Fruit fly (Drosophila melanogaster): ENCODE measurements around the gene Nbr.
A peak's percentile ranks its signal among the peaks of the same experiment; 100 is the strongest.

The Nbr gene

dm6 chr2L:21158554-21158953 lies 4.3 kb downstream of the Nbr start, which contains the start of the genes Coq3 and Pld3 (continued):
- TF ChIP-seq CG8388 (GFP tag; optimal IDR thresholded peaks at IDR 0.05) = peak; percentile 75
- peak; percentile 8 for TF ChIP-seq da (GFP tag; optimal IDR thresholded peaks at IDR 0.05)
- peak; percentile 32 for TF ChIP-seq MTF-1 (GFP tag; optimal IDR thresholded peaks at IDR 0.05; ENCODE audit: borderline replicate concordance)
- peak; percentile 73 for TF ChIP-seq CG43689 (GFP tag; IDR thresholded peaks at IDR 0.05)
- no peak for TF ChIP-seq abd-A (tag; optimal IDR thresholded peaks at IDR 0.05)
- TF ChIP-seq Hr39 (optimal IDR thresholded peaks at IDR 0.05) = no peak
- peak; percentile 61 for TF ChIP-seq CG4707 (GFP tag; optimal IDR thresholded peaks at IDR 0.05)
- TF ChIP-seq al (GFP tag; IDR thresholded peaks at IDR 0.05) = peak; percentile 61
- TF ChIP-seq CG7745 (tag; optimal IDR thresholded peaks at IDR 0.05) = no peak
- peak; percentile 60 for TF ChIP-seq croc (GFP tag; conservative IDR thresholded peaks at IDR 0.05)
- peak; percentile 65 for TF ChIP-seq CG18764 (GFP tag; optimal IDR thresholded peaks at IDR 0.05)
- peak; percentile 63; the same call in 1 of the 2 replicates for TF ChIP-seq aop (GFP tag; IDR thresholded peaks at IDR 0.05)
- TF ChIP-seq CG10209 (GFP tag; optimal IDR thresholded peaks at IDR 0.05) = peak; percentile 81
- TF ChIP-seq sqz (GFP tag; optimal IDR thresholded peaks at IDR 0.05) = no peak
- TF ChIP-seq CG13424 (tag; optimal IDR thresholded peaks at IDR 0.05) = peak; percentile 85
- TF ChIP-seq chn (GFP tag; optimal IDR thresholded peaks at IDR 0.05) = peak; percentile 73
- peak; percentile 64 for TF ChIP-seq CG7987 (GFP tag; optimal IDR thresholded peaks at IDR 0.05)
- peak; percentile 54 for TF ChIP-seq CG1647 (GFP tag; optimal IDR thresholded peaks at IDR 0.05)
- TF ChIP-seq ase (GFP tag; IDR thresholded peaks at IDR 0.05) = peak; percentile 76; the same call in 2 of the 3 replicates
- no peak for TF ChIP-seq CG34224 (GFP tag; IDR thresholded peaks at IDR 0.05; ENCODE audit: partially characterized antibody)
- peak; percentile 56; the same call in 1 of the 2 replicates for TF ChIP-seq danr (GFP tag; IDR thresholded peaks at IDR 0.05)
- peak in 1 of 3 experiments; percentile 69 for TF ChIP-seq lola (GFP tag; optimal IDR thresholded peaks at IDR 0.05)
- peak; percentile 60 for TF ChIP-seq CrebB (tag; optimal IDR thresholded peaks at IDR 0.05)
- no peak for TF ChIP-seq kni (GFP tag; optimal IDR thresholded peaks at IDR 0.05)
- TF ChIP-seq corto (GFP tag; optimal IDR thresholded peaks at IDR 0.05) = no peak
- TF ChIP-seq CG17802 (tag; optimal IDR thresholded peaks at IDR 0.05) = peak; percentile 31
- TF ChIP-seq CG12769 (tag; optimal IDR thresholded peaks at IDR 0.05) = peak; percentile 79
- peak; percentile 73 for TF ChIP-seq Dek (tag; optimal IDR thresholded peaks at IDR 0.05)
- peak; percentile 73 for TF ChIP-seq CG15601 (tag; optimal IDR thresholded peaks at IDR 0.05)
- TF ChIP-seq CG17186 (GFP tag; optimal IDR thresholded peaks at IDR 0.05) = peak; percentile 18
- peak; percentile 19 for TF ChIP-seq trh (GFP tag; optimal IDR thresholded peaks at IDR 0.05)
- peak; percentile 23 for TF ChIP-seq Sry-δ (GFP tag; optimal IDR thresholded peaks at IDR 0.05)
- no peak for TF ChIP-seq CG10565 (GFP tag; optimal IDR thresholded peaks at IDR 0.05)
- TF ChIP-seq dysf (GFP tag; IDR thresholded peaks at IDR 0.05) = peak; percentile 82
- TF ChIP-seq CG5180 (GFP tag; optimal IDR thresholded peaks at IDR 0.05) = peak; percentile 39
- no peak for TF ChIP-seq HLHmδ (GFP tag; optimal IDR thresholded peaks at IDR 0.05)
- no peak for TF ChIP-seq CG11560 (tag; IDR thresholded peaks at IDR 0.05)
- peak; percentile 76 for TF ChIP-seq Chrac-16 (GFP tag; optimal IDR thresholded peaks at IDR 0.05)
- peak; percentile 65 for TF ChIP-seq CG1529 (GFP tag; optimal IDR thresholded peaks at IDR 0.05)
- peak; percentile 73 to 83 for TF ChIP-seq dpn (GFP tag; optimal IDR thresholded peaks at IDR 0.05)
- TF ChIP-seq jing (GFP tag; optimal IDR thresholded peaks at IDR 0.05) = no peak
- TF ChIP-seq CG1233 (GFP tag; optimal IDR thresholded peaks at IDR 0.05) = peak; percentile 78
- TF ChIP-seq fd3F (GFP tag; optimal IDR thresholded peaks at IDR 0.05) = peak; percentile 66
- no peak for TF ChIP-seq CG13287 (GFP tag; IDR thresholded peaks at IDR 0.05; ENCODE audit: partially characterized antibody)
- TF ChIP-seq BtbVII (GFP tag; optimal IDR thresholded peaks at IDR 0.05) = peak; percentile 80
- peak; percentile 61; the same call in 2 of the 3 replicates for TF ChIP-seq ken (GFP tag; IDR thresholded peaks at IDR 0.05)
- no peak for TF ChIP-seq CG7963 (GFP tag; IDR thresholded peaks at IDR 0.05; ENCODE audit: partially characterized antibody)
- peak; percentile 80 for TF ChIP-seq CG9932 (GFP tag; IDR thresholded peaks at IDR 0.05)
- TF ChIP-seq klu (GFP tag; IDR thresholded peaks at IDR 0.05) = peak; percentile 44; the same call in 1 of the 2 replicates
- TF ChIP-seq Dfd (GFP tag; optimal IDR thresholded peaks at IDR 0.05) = no peak
